Worm (Caenorhabditis elegans): ENCODE measurements around the gene alh-5.

The alh-5 gene

DNA sequence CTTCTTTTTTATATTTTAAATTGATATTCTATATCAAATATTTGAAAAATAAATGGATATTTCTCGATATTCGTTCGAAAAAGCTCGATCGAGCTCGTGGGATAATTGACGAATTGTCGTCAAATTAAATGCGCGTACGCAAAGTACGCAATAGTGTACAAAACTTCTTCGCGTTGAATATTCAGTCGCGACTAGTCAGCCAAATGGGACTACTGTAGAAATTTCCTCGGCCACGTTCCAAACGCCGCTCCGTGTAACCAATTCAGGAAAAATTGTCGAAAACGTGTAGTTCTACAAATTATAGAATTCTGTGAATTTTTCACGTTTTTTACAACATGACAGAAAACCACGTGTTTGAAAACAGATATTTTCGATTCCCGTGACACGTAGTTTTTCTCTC lies 9.0 kb upstream of the alh-5 start (continued):
- peak; percentile 29 for TF ChIP-seq snpc-4 (GFP tag; optimal IDR thresholded peaks at IDR 0.05)
- peak in 2 of 4 experiments; percentile 25 to 30 for TF ChIP-seq snpc-4 (tag; optimal IDR thresholded peaks at IDR 0.05)
- TF ChIP-seq hmg-1.2 (GFP tag; IDR thresholded peaks at IDR 0.05), result peak; percentile 94
- no peak for TF ChIP-seq ZK185.1 (tag; optimal IDR thresholded peaks at IDR 0.05; ENCODE audit: poor library complexity, severe bottlenecking)
- no peak for TF ChIP-seq F22D6.2 (tag; optimal IDR thresholded peaks at IDR 0.05)
- TF ChIP-seq F52B5.7 (tag; optimal IDR thresholded peaks at IDR 0.05), result no peak
- peak; percentile 27 for TF ChIP-seq xnd-1 (tag; optimal IDR thresholded peaks at IDR 0.05)
- no peak for TF ChIP-seq lag-1 (GFP tag; IDR thresholded peaks at IDR 0.05)
- TF ChIP-seq hlh-12 (tag; optimal IDR thresholded peaks at IDR 0.05), result no peak
- peak; percentile 87 for TF ChIP-seq unc-130 (GFP tag; optimal IDR thresholded peaks at IDR 0.05)
- 0 out of 2 replicates have a peak, but pooled peaks have one; percentile 46 for TF ChIP-seq Y53G8AR.9 (GFP tag; conservative IDR thresholded peaks at IDR 0.05)
- no peak for TF ChIP-seq nhr-27 (tag; optimal IDR thresholded peaks at IDR 0.05)
- peak; percentile 51 for TF ChIP-seq tbp1 (GFP tag; optimal IDR thresholded peaks at IDR 0.05)
- 0 out of 2 replicates have a peak, but pooled peaks have one; percentile 36 for TF ChIP-seq attf-6 (GFP tag; IDR thresholded peaks at IDR 0.05)
- TF ChIP-seq akir-1 (GFP tag; optimal IDR thresholded peaks at IDR 0.05), result no peak
- no peak for TF ChIP-seq ztf-6 (GFP tag; IDR thresholded peaks at IDR 0.05)
- TF ChIP-seq F55B11.4 (tag; optimal IDR thresholded peaks at IDR 0.05; ENCODE audit: borderline replicate concordance, insufficient read depth), result no peak
- TF ChIP-seq attf-3 (GFP tag; conservative IDR thresholded peaks at IDR 0.05), result peak; percentile 74
- TF ChIP-seq sdz-38 (tag; optimal IDR thresholded peaks at IDR 0.05), result no peak
- peak; percentile 68 for TF ChIP-seq athp-1 (tag; optimal IDR thresholded peaks at IDR 0.05)
- no peak for TF ChIP-seq somi-1 (GFP tag; optimal IDR thresholded peaks at IDR 0.05)
- no peak for TF ChIP-seq die-1 (tag; optimal IDR thresholded peaks at IDR 0.05)
- peak; percentile 72 for TF ChIP-seq him-1 (tag; optimal IDR thresholded peaks at IDR 0.05)
- no peak for TF ChIP-seq mel-28 (tag; optimal IDR thresholded peaks at IDR 0.05; ENCODE audit: borderline replicate concordance)
- no peak for TF ChIP-seq rec-8 (tag; optimal IDR thresholded peaks at IDR 0.05)
- no peak for TF ChIP-seq bed-1 (GFP tag; IDR thresholded peaks at IDR 0.05)
- TF ChIP-seq rpc-1 (optimal IDR thresholded peaks at IDR 0.05), result no peak
- no peak for TF ChIP-seq rpc-1 (tag; optimal IDR thresholded peaks at IDR 0.05)
- peak; percentile 92 for TF ChIP-seq aptf-2 (GFP tag; conservative IDR thresholded peaks at IDR 0.05)
- TF ChIP-seq zim-3 (tag; optimal IDR thresholded peaks at IDR 0.05), result no peak
- peak; percentile 89 for TF ChIP-seq ceh-91 (GFP tag; IDR thresholded peaks at IDR 0.05)
- TF ChIP-seq madf-10 (tag; optimal IDR thresholded peaks at IDR 0.05), result peak; percentile 57
- TF ChIP-seq atf-7 (tag; optimal IDR thresholded peaks at IDR 0.05), result no peak
- no peak for TF ChIP-seq lin-40 (tag; optimal IDR thresholded peaks at IDR 0.05)
- TF ChIP-seq gei-17 (GFP tag; optimal IDR thresholded peaks at IDR 0.05), result no peak
- TF ChIP-seq B0336.3 (GFP tag; IDR thresholded peaks at IDR 0.05), result peak; percentile 65

DNA sequence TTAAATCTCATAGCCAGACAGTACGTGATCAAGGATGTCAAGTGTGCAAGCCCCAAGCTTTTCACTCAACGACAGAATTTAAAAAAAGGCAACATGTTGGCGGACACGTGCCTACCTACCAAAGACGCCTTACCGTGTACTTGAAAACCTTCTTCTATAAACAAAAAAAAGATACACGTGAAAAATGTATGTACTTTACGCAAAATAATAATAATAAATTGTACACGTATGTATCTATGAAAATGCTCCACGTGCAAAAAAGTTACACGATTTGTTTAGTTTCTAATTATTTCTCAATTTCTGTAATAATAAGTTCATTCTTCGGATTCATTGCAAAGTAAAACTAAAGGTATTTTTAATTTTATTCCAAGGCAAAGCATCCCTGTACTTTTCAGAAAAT lies 5.3 kb upstream of the alh-5 start, which contains the start of gene cysl-4:
TSS of gene cysl-4 (plus strand) at position 301 of the 400 bp plus-strand sequence.
- TF ChIP-seq C06A6.2 (GFP tag; conservative IDR thresholded peaks at IDR 0.05), result no peak
- TF ChIP-seq hmg-1.2 (GFP tag; IDR thresholded peaks at IDR 0.05), result no peak
- TF ChIP-seq snpc-1.3 (tag; optimal IDR thresholded peaks at IDR 0.05; ENCODE audit: insufficient read depth), result no peak
- TF ChIP-seq F33H1.4 (GFP tag; IDR thresholded peaks at IDR 0.05), result no peak
- TF ChIP-seq ceh-91 (GFP tag; IDR thresholded peaks at IDR 0.05), result no peak
- no peak for TF ChIP-seq B0019.2 (GFP tag; conservative IDR thresholded peaks at IDR 0.05)
- no peak for TF ChIP-seq hrde-1 (tag; optimal IDR thresholded peaks at IDR 0.05; ENCODE audit: borderline replicate concordance)
- TF ChIP-seq madf-3 (GFP tag; IDR thresholded peaks at IDR 0.05), result no peak

Data from whole organism, young adult.